Worm (Caenorhabditis elegans): Measurements from ENCODE around the gene snu-23.

- TF ChIP-seq dpl-1 (GFP tag; optimal IDR thresholded peaks at IDR 0.05) (peak; percentile 19), ceh-82 (tag; optimal IDR thresholded peaks at IDR 0.05) (no peak), spr-1 (tag; optimal IDR thresholded peaks at IDR 0.05) (no peak), nhr-77 (tag; optimal IDR thresholded peaks at IDR 0.05) (no peak), lin-13 (GFP tag; optimal IDR thresholded peaks at IDR 0.05) (no peak), lir-3 (tag; optimal IDR thresholded peaks at IDR 0.05) (no peak), R02D3.7 (tag; optimal IDR thresholded peaks at IDR 0.05) (peak; percentile 60), lsy-2 (tag; optimal IDR thresholded peaks at IDR 0.05) (peak in 1 of 2 experiments; percentile 73), ztf-7 (tag; optimal IDR thresholded peaks at IDR 0.05) (no peak)
These were observed 3.9 kb downstream of the snu-23 start, which contains the start of gene ZK686.2 for ce11 chrIII:7765974-7766373.

Data from whole organism, L4 larva.